Fruit fly (Drosophila melanogaster) whole organism, prepupa: ENCODE measurements around the gene ea.

Experiments used
- CG15336 ChIP-seq: fragments of 200-800 bp; sonication (Bioruptor generic); IDR thresholded peaks from 2 replicates; pipeline ENCODE4 v1.3.6; 2022; ENCODE audit warnings: missing biosample characterization, missing genetic modification characterization
- CG16779 ChIP-seq: fragments of 200-800 bp; sonication (Bioruptor generic); optimal IDR thresholded peaks from 3 replicates; lab custom pipeline; 2017; ENCODE audit warnings: missing biosample characterization, mild to moderate bottlenecking, missing genetic modification characterization
- OdsH ChIP-seq: fragments of 200-800 bp; sonication (Bioruptor generic); optimal IDR thresholded peaks from 3 replicates; lab custom pipeline; 2016; ENCODE audit warnings: missing biosample characterization, missing genetic modification characterization
- pdm3 ChIP-seq: fragments of 200-800 bp; sonication (Bioruptor generic); optimal IDR thresholded peaks from 3 replicates; lab custom pipeline; 2016; ENCODE audit warnings: missing biosample characterization, missing genetic modification characterization

- TF ChIP-seq pdm3 (GFP tag; lab: Kevin White, UChicago) (no peak), CG16779 (tag; lab: Kevin White, UChicago) (no peak), CG15336 (GFP tag; lab: Robert Waterston, UW) (no peak), OdsH (GFP tag; lab: Kevin White, UChicago) (no peak)
These were observed 30.6 kb upstream of the ea start for dm6 chr3R:15297904-15298303.
